Fruit fly (Drosophila melanogaster): Measurements from ENCODE around the gene CG34375.

Gene CG34375

DNA sequence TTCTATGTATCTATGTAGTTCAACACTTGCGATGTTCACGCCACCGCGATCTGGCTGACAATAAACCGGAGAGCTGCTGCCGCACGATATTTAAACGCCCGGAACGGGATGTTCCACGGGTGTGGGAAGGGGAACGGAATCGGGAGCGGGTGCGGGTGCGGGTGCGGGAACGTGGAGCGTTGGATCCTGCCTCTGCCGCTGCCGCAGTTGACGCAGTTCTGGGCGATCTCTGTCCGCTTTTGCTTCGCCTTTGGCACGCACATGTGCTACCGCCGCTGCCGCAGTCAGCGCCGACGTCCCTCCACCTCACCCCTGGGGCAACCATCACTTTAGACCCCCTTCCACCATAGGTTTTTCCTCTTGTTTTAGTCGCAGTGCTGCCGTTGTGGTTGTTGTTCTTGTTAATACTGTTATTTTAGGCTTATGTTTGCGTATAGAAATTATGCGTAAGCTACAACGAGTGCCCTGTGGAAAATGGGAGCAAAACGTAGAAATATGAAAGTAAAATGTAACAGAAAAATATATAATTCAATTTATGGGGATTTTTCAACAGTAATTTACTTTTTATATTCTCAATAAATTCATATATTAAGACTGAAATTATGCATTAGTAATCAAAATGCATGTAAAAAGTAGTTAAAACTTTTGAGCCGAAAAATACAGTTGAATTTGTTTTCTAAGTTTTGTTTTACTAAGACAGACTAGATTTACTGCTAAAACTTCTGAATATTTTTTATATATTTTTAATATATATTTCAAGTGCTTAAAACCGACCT lies 16.5 kb upstream of the CG34375 start, which contains the start of gene lmd (continued):
- TF ChIP-seq pita (GFP tag; optimal IDR thresholded peaks at IDR 0.05) = no peak
- no peak for TF ChIP-seq gro (GFP tag; optimal IDR thresholded peaks at IDR 0.05)
- TF ChIP-seq bigmax (GFP tag; optimal IDR thresholded peaks at IDR 0.05) = no peak
- TF ChIP-seq CG9215 (GFP tag; IDR thresholded peaks at IDR 0.05) = no peak
- TF ChIP-seq eyg (GFP tag; optimal IDR thresholded peaks at IDR 0.05) = no peak
- no peak for TF ChIP-seq CG12659 (GFP tag; optimal IDR thresholded peaks at IDR 0.05)
- no peak for TF ChIP-seq CG4707 (GFP tag; optimal IDR thresholded peaks at IDR 0.05)
- TF ChIP-seq Six4 (GFP tag; optimal IDR thresholded peaks at IDR 0.05) = no peak
- TF ChIP-seq sisA (GFP tag; IDR thresholded peaks at IDR 0.05) = no peak
- no peak for TF ChIP-seq en (GFP tag; optimal IDR thresholded peaks at IDR 0.05)
- TF ChIP-seq CG14860 (GFP tag; IDR thresholded peaks at IDR 0.05; ENCODE audit: partially characterized antibody) = no peak
- no peak for TF ChIP-seq CG3995 (GFP tag; optimal IDR thresholded peaks at IDR 0.05)
- no peak for TF ChIP-seq CG3281 (GFP tag; optimal IDR thresholded peaks at IDR 0.05)
- TF ChIP-seq gem (tag; optimal IDR thresholded peaks at IDR 0.05) = peak; percentile 29
- TF ChIP-seq CG14667 (GFP tag; IDR thresholded peaks at IDR 0.05) = no peak
- no peak for TF ChIP-seq Vsx1 (GFP tag; optimal IDR thresholded peaks at IDR 0.05)
- TF ChIP-seq CG11723 (GFP tag; optimal IDR thresholded peaks at IDR 0.05) = no peak
- TF ChIP-seq CG2199 (GFP tag; IDR thresholded peaks at IDR 0.05) = no peak
- no peak for TF ChIP-seq Med (GFP tag)
- TF ChIP-seq chinmo (GFP tag; IDR thresholded peaks at IDR 0.05; ENCODE audit: partially characterized antibody) = no peak
- no peak for TF ChIP-seq CG17328 (GFP tag; IDR thresholded peaks at IDR 0.05)
- no peak for TF ChIP-seq eve (GFP tag; optimal IDR thresholded peaks at IDR 0.05)
- TF ChIP-seq amos (GFP tag; IDR thresholded peaks at IDR 0.05; ENCODE audit: partially characterized antibody) = no peak
- no peak for TF ChIP-seq toy (GFP tag; IDR thresholded peaks at IDR 0.05)
- TF ChIP-seq HLHmδ (GFP tag; optimal IDR thresholded peaks at IDR 0.05) = no peak
- TF ChIP-seq jigr1 (GFP tag; IDR thresholded peaks at IDR 0.05) = no peak
- no peak for TF ChIP-seq CG8924 (tag; optimal IDR thresholded peaks at IDR 0.05)
- TF ChIP-seq CG6272 (GFP tag; IDR thresholded peaks at IDR 0.05) = no peak
- TF ChIP-seq HmgD (GFP tag; optimal IDR thresholded peaks at IDR 0.05) = no peak
- TF ChIP-seq CG11560 (tag; IDR thresholded peaks at IDR 0.05) = no peak
- TF ChIP-seq lilli (GFP tag; optimal IDR thresholded peaks at IDR 0.05) = no peak
- no peak for TF ChIP-seq ash1 (GFP tag; optimal IDR thresholded peaks at IDR 0.05)
- no peak for TF ChIP-seq grn (GFP tag; optimal IDR thresholded peaks at IDR 0.05)
- TF ChIP-seq CG7357 (GFP tag; IDR thresholded peaks at IDR 0.05) = no peak
- no peak for TF ChIP-seq CG9932 (GFP tag; IDR thresholded peaks at IDR 0.05)
- no peak for TF ChIP-seq CG2678 (tag; optimal IDR thresholded peaks at IDR 0.05)
- TF ChIP-seq lbe (GFP tag; optimal IDR thresholded peaks at IDR 0.05) = no peak
- TF ChIP-seq CG13296 (GFP tag; optimal IDR thresholded peaks at IDR 0.05) = no peak
- no peak for TF ChIP-seq mam (GFP tag; optimal IDR thresholded peaks at IDR 0.05)
- no peak for TF ChIP-seq CG17186 (GFP tag; optimal IDR thresholded peaks at IDR 0.05)
- no peak for TF ChIP-seq CTCF (GFP tag; optimal IDR thresholded peaks at IDR 0.05)
- no peak for TF ChIP-seq croc (GFP tag; conservative IDR thresholded peaks at IDR 0.05)
- no peak for TF ChIP-seq ERR (GFP tag; optimal IDR thresholded peaks at IDR 0.05)
- TF ChIP-seq scrt (GFP tag; optimal IDR thresholded peaks at IDR 0.05) = no peak
- TF ChIP-seq chm (GFP tag; IDR thresholded peaks at IDR 0.05) = no peak
- TF ChIP-seq sr (GFP tag; IDR thresholded peaks at IDR 0.05) = no peak
- no peak for TF ChIP-seq Sry-δ (GFP tag; optimal IDR thresholded peaks at IDR 0.05)
- no peak for TF ChIP-seq CG18619 (GFP tag; optimal IDR thresholded peaks at IDR 0.05)
- TF ChIP-seq CG16813 (GFP tag; IDR thresholded peaks at IDR 0.05; ENCODE audit: partially characterized antibody) = no peak
- no peak for TF ChIP-seq CG7928 (GFP tag; optimal IDR thresholded peaks at IDR 0.05)
- no peak for TF ChIP-seq prd (optimal IDR thresholded peaks at IDR 0.05)
- no peak for TF ChIP-seq prd (GFP tag; IDR thresholded peaks at IDR 0.05)
